Worm (Caenorhabditis elegans) whole organism, late embryonic: Measurements from ENCODE around the gene F08D12.7.
A peak's percentile ranks its signal among the peaks of the same experiment; 100 is the strongest.

Source experiments
- C08G9.2 ChIP-seq: sonication (generic microtip); optimal IDR thresholded peaks from 2 replicates; lab custom pipeline; 2016; ENCODE audit warnings: mild to moderate bottlenecking, missing genetic modification characterization, moderate library complexity, missing compliant biosample characterization
- C38D4.7 ChIP-seq: fragments of 200-800 bp; sonication (Bioruptor generic); optimal IDR thresholded peaks from 2 replicates; lab custom pipeline; 2018; ENCODE audit warnings: mild to moderate bottlenecking, missing genetic modification characterization, moderate library complexity, missing compliant biosample characterization
- K09A11.1 ChIP-seq: sonication (generic microtip); optimal IDR thresholded peaks from 2 replicates; lab custom pipeline; 2017; ENCODE audit warnings: antibody characterized with exemption, mild to moderate bottlenecking, missing genetic modification characterization, missing compliant biosample characterization; ENCODE audit not compliant: insufficient read depth
- T23F11.4 ChIP-seq: fragments of 200-800 bp; sonication (Bioruptor generic); optimal IDR thresholded peaks from 2 replicates; lab custom pipeline; 2018; ENCODE audit warnings: mild to moderate bottlenecking, missing genetic modification characterization, missing compliant biosample characterization
- ahr-1 ChIP-seq: sonication (generic microtip); optimal IDR thresholded peaks from 2 replicates; lab custom pipeline; 2016; ENCODE audit warnings: missing genetic modification characterization, missing compliant biosample characterization
- ceh-14 ChIP-seq: sonication (generic microtip); optimal IDR thresholded peaks from 2 replicates; lab custom pipeline; 2016; ENCODE audit warnings: missing genotype, missing genetic modification characterization, missing compliant biosample characterization
- ceh-18 ChIP-seq: sonication (generic microtip); optimal IDR thresholded peaks from 2 replicates; lab custom pipeline; 2016; ENCODE audit warnings: missing genetic modification characterization, missing compliant biosample characterization
- ceh-19 ChIP-seq: fragments of 200-800 bp; sonication (Bioruptor generic); optimal IDR thresholded peaks from 2 replicates; lab custom pipeline; 2018; ENCODE audit warnings: mild to moderate bottlenecking, missing genetic modification characterization, missing compliant biosample characterization
- ceh-22 ChIP-seq: sonication (generic microtip); optimal IDR thresholded peaks from 2 replicates; lab custom pipeline; 2017; ENCODE audit warnings: missing biosample characterization, missing genetic modification characterization
- ceh-24 ChIP-seq: sonication (generic microtip); optimal IDR thresholded peaks from 2 replicates; lab custom pipeline; 2016; ENCODE audit warnings: mild to moderate bottlenecking, missing genetic modification characterization, missing compliant biosample characterization
- ceh-31 ChIP-seq: sonication (generic microtip); optimal IDR thresholded peaks from 2 replicates; lab custom pipeline; 2016; ENCODE audit warnings: missing genetic modification characterization, missing compliant biosample characterization
- ceh-9 ChIP-seq: sonication (generic microtip); optimal IDR thresholded peaks from 2 replicates; lab custom pipeline; 2016; ENCODE audit warnings: mild to moderate bottlenecking, missing genetic modification characterization, inconsistent platforms, missing compliant biosample characterization
- che-1 ChIP-seq: sonication (generic microtip); optimal IDR thresholded peaks from 2 replicates; lab custom pipeline; 2016; ENCODE audit warnings: mild to moderate bottlenecking, missing genetic modification characterization, missing compliant biosample characterization
- dmd-4 ChIP-seq: sonication (generic microtip); optimal IDR thresholded peaks from 2 replicates; lab custom pipeline; 2016; ENCODE audit warnings: borderline replicate concordance, missing genetic modification characterization, missing compliant biosample characterization
- dve-1 ChIP-seq: sonication (generic microtip); optimal IDR thresholded peaks from 2 replicates; lab custom pipeline; 2017; ENCODE audit warnings: antibody characterized with exemption, mild to moderate bottlenecking, missing genetic modification characterization, missing compliant biosample characterization
- elt-4 ChIP-seq: sonication (generic microtip); optimal IDR thresholded peaks from 2 replicates; lab custom pipeline; 2016; ENCODE audit warnings: missing genetic modification characterization, missing compliant biosample characterization
- eyg-1 ChIP-seq: sonication (generic microtip); optimal IDR thresholded peaks from 2 replicates; lab custom pipeline; 2016; ENCODE audit warnings: missing genotype, missing genetic modification characterization, missing compliant biosample characterization
- fax-1 ChIP-seq: sonication (generic microtip); optimal IDR thresholded peaks from 2 replicates; lab custom pipeline; 2016; ENCODE audit warnings: missing genotype, missing genetic modification characterization, missing compliant biosample characterization
- fkh-10 ChIP-seq: fragments of 150-350 bp; optimal IDR thresholded peaks from 2 replicates; lab custom pipeline; 2014; ENCODE audit warnings: missing biosample characterization, missing genetic modification reagents, missing genetic modification characterization
- gmeb-2 ChIP-seq: sonication (generic microtip); optimal IDR thresholded peaks from 2 replicates; lab custom pipeline; 2016; ENCODE audit warnings: missing genetic modification characterization, inconsistent platforms, missing compliant biosample characterization
- hlh-15 ChIP-seq: sonication (generic microtip); optimal IDR thresholded peaks from 2 replicates; lab custom pipeline; 2016; ENCODE audit warnings: missing genetic modification characterization, missing compliant biosample characterization
- hlh-6 ChIP-seq: sonication (generic microtip); optimal IDR thresholded peaks from 2 replicates; lab custom pipeline; 2016; ENCODE audit warnings: missing genotype, missing genetic modification characterization, missing compliant biosample characterization
- hlh-8 ChIP-seq: sonication (generic microtip); optimal IDR thresholded peaks from 2 replicates; lab custom pipeline; 2016; ENCODE audit warnings: missing genotype, missing genetic modification characterization, missing compliant biosample characterization
- lim-6 ChIP-seq: sonication (generic microtip); optimal IDR thresholded peaks from 2 replicates; lab custom pipeline; 2016; ENCODE audit warnings: missing genetic modification characterization, missing compliant biosample characterization
- lin-11 ChIP-seq: fragments of 200-800 bp; sonication (Bioruptor generic); optimal IDR thresholded peaks from 2 replicates; lab custom pipeline; 2018; ENCODE audit warnings: mild to moderate bottlenecking, missing genetic modification characterization, missing compliant biosample characterization
- madf-2 ChIP-seq: sonication (generic microtip); optimal IDR thresholded peaks from 2 replicates; lab custom pipeline; 2017; ENCODE audit warnings: missing genetic modification characterization, missing compliant biosample characterization
- nfya-1 ChIP-seq: sonication (generic microtip); optimal IDR thresholded peaks from 2 replicates; lab custom pipeline; 2017; ENCODE audit warnings: missing genetic modification characterization, mild to moderate bottlenecking, missing compliant biosample characterization, antibody characterized with exemption, moderate library complexity
- nhr-11 ChIP-seq: fragments of 150-350 bp; optimal IDR thresholded peaks from 2 replicates; lab custom pipeline; 2014; ENCODE audit warnings: missing biosample characterization, missing genetic modification characterization
- nhr-232 ChIP-seq: sonication (generic microtip); optimal IDR thresholded peaks from 2 replicates; lab custom pipeline; 2016; ENCODE audit warnings: missing genetic modification characterization, missing compliant biosample characterization
- odd-2 ChIP-seq: sonication (generic microtip); optimal IDR thresholded peaks from 2 replicates; lab custom pipeline; 2017; ENCODE audit warnings: antibody characterized with exemption, mild to moderate bottlenecking, missing genetic modification characterization, missing compliant biosample characterization
- pag-3 ChIP-seq: sonication (generic microtip); optimal IDR thresholded peaks from 2 replicates; lab custom pipeline; 2016; ENCODE audit warnings: missing compliant biosample characterization, missing genetic modification characterization, borderline replicate concordance
- pat-9 ChIP-seq: fragments of 200-800 bp; sonication (Bioruptor generic); optimal IDR thresholded peaks from 2 replicates; lab custom pipeline; 2018; ENCODE audit warnings: mild to moderate bottlenecking, missing genetic modification characterization, moderate library complexity, missing compliant biosample characterization
- pax-1 ChIP-seq: fragments of 150-350 bp; optimal IDR thresholded peaks from 2 replicates; lab custom pipeline; 2014; ENCODE audit warnings: missing biosample characterization, missing genetic modification characterization
- pha-2 ChIP-seq: sonication (generic microtip); optimal IDR thresholded peaks from 2 replicates; lab custom pipeline; 2017; ENCODE audit warnings: mild to moderate bottlenecking, missing genetic modification characterization, missing compliant biosample characterization
- pros-1 ChIP-seq: fragments of 150-350 bp; optimal IDR thresholded peaks from 2 replicates; lab custom pipeline; 2014; ENCODE audit warnings: missing biosample characterization, missing genetic modification reagents, missing genetic modification characterization
- ref-2 ChIP-seq: sonication (generic microtip); optimal IDR thresholded peaks from 2 replicates; lab custom pipeline; 2016; ENCODE audit warnings: missing genetic modification characterization, missing compliant biosample characterization
- sdc-2 ChIP-seq: sonication (generic microtip); optimal IDR thresholded peaks from 2 replicates; lab custom pipeline; 2016; ENCODE audit warnings: missing genotype, missing genetic modification characterization, missing compliant biosample characterization

The F08D12.7 gene

DNA sequence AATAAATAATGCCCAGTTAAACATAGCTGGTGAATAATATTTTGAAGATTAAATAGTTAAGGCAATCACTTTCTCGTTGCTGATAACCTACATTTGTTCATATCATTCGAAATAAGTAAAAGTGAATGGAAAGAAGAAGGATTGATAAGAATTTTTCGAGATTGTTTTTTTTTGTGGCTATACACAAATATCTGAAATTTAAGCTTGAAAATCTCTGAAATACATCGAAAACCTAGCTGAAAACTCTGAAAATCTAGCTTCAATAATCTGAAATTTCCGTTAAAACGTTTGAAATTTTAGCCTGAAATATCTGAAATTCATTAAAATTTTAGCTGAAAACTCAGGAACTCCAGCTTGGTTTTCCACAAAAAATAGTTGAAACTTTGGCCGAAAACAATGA is 29.3 kb downstream of the F08D12.7 start, which contains the start of gene T05A8.6:
TSS of gene T05A8.6 (minus strand) at position 101 of the 400 bp plus-strand sequence.
- TF ChIP-seq C38D4.7 (no peak), gmeb-2 (tag; lab: Kevin White, UChicago) (no peak), K09A11.1 (tag; lab: Kevin White, UChicago) (no peak), che-1 (no peak), fkh-10 (GFP tag; lab: Kevin White, UChicago) (no peak), pros-1 (tag; lab: Kevin White, UChicago) (no peak), nfya-1 (tag; lab: Kevin White, UChicago) (no peak), elt-4 (tag; lab: Kevin White, UChicago) (no peak), madf-2 (tag; lab: Kevin White, UChicago) (no peak), pha-2 (tag; lab: Kevin White, UChicago) (no peak), ceh-14 (no peak), pag-3 (tag; lab: Kevin White, UChicago) (no peak), C08G9.2 (tag; lab: Kevin White, UChicago) (no peak), dmd-4 (tag; lab: Kevin White, UChicago) (no peak), lim-6 (tag; lab: Kevin White, UChicago) (no peak), T23F11.4 (GFP tag; lab: Kevin White, UChicago) (no peak), ceh-19 (GFP tag; lab: Kevin White, UChicago) (no peak), ceh-31 (tag; lab: Kevin White, UChicago) (no peak)
- TF ChIP-seq, all 69 proteins: peak for 0

DNA sequence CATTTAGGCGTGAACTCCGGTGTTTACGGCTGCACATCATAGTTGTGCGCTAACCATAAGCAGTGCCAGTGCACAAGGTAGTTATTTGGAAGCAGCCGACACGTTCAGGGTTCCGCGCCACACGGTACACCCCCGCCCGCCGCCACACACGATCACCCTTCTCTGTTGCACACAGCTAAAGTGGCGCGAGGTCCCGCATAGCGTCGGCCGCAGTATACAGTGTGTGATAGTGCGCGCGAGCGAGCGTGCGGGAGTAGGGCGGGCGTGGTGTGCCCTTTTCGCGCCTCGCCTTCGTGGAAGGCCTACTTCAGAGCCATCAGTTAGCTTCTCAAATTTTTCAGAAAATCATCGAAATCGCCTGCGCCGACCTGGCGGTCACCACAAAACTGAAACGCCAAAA is 32.0 kb downstream of the F08D12.7 start:
- TF ChIP-seq hlh-6 (tag; lab: Kevin White, UChicago) = peak; percentile 37
- no peak for TF ChIP-seq eyg-1
- TF ChIP-seq dmd-4 (tag; lab: Kevin White, UChicago) = peak; percentile 9
- peak; percentile 4 for TF ChIP-seq ref-2 (tag; lab: Kevin White, UChicago)

DNA sequence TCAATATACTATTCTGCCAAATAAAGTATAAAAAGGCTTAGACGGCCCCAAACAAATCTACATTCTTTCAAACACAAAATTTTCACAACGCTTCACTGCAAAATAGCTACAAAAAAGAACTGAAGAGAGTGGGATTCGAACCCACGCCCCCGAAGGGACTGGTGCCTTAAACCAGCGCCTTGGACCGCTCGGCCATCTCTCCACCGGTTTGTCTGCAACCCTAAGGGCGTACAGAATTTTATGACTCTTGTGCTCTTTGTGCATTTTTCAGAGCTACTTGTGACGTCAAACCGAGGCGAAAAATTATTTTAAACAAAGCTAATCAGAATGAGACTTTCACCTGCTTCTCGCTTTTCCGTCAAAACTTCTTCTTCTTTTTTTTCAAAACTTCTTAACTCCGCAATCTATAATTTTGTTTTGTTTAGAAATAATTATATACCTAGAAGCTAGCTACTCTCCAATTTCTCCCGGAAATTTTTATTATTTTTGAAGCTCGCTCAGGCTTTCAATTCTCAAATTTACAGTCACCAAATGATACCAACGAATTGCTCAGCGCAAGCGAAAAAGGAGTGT is 32.7 kb downstream of the F08D12.7 start, which contains the start of gene T05A8.8:
TSS of gene T05A8.8 (plus strand) at position 523 of the 573 bp plus-strand sequence.
- no peak for TF ChIP-seq K09A11.1 (tag; lab: Kevin White, UChicago)
- no peak for TF ChIP-seq nfya-1 (tag; lab: Kevin White, UChicago)
- no peak for TF ChIP-seq hlh-8
- no peak for TF ChIP-seq nhr-11 (tag; lab: Kevin White, UChicago)
- TF ChIP-seq che-1 = no peak
- TF ChIP-seq ceh-18 (tag; lab: Kevin White, UChicago) = no peak
- TF ChIP-seq pag-3 (tag; lab: Kevin White, UChicago) = no peak
- TF ChIP-seq C38D4.7 = no peak
- TF ChIP-seq ceh-24 (tag; lab: Kevin White, UChicago) = no peak
- no peak for TF ChIP-seq pat-9
- TF ChIP-seq hlh-15 (tag; lab: Kevin White, UChicago) = no peak
- TF ChIP-seq lin-11 (tag; lab: Kevin White, UChicago) = no peak
- no peak for TF ChIP-seq fax-1 (tag; lab: Kevin White, UChicago)
- TF ChIP-seq ceh-9 (tag; lab: Kevin White, UChicago) = no peak
- TF ChIP-seq madf-2 (tag; lab: Kevin White, UChicago) = no peak

DNA sequence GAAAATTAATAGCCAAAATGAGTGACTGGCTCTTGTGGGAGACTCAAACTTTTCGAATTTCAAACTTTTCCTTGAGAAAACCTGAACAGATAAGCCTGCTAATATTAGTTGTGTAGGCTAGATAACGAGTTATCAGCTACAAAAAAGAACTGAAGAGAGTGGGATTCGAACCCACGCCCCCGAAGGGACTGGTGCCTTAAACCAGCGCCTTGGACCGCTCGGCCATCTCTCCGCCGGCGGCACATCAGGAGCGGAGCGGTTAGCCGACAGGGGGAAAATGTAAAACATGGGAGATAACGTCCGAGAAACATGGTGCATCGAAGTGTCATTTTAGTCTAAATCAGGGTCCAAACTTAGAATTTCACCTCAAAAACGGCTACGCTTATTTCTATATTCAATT is 33.3 kb downstream of the F08D12.7 start:
- TF ChIP-seq ceh-14 = no peak
- TF ChIP-seq ahr-1 (tag; lab: Kevin White, UChicago) = no peak
- TF ChIP-seq odd-2 (tag; lab: Kevin White, UChicago) = no peak
- no peak for TF ChIP-seq sdc-2
- TF ChIP-seq C08G9.2 (tag; lab: Kevin White, UChicago) = no peak
- no peak for TF ChIP-seq dve-1 (tag; lab: Kevin White, UChicago)
- TF ChIP-seq ceh-19 (GFP tag; lab: Kevin White, UChicago) = no peak
- TF ChIP-seq T23F11.4 (GFP tag; lab: Kevin White, UChicago) = no peak
- TF ChIP-seq pax-1 (tag; lab: Kevin White, UChicago) = no peak
- no peak for TF ChIP-seq ceh-31 (tag; lab: Kevin White, UChicago)
- no peak for TF ChIP-seq ceh-22 (tag; lab: Kevin White, UChicago)
- TF ChIP-seq nhr-232 (tag; lab: Kevin White, UChicago) = no peak
- TF ChIP-seq ceh-18 (tag; lab: Kevin White, UChicago) = no peak
